Fruit fly (Drosophila melanogaster): ENCODE data around the gene jub.

jub gene

DNA sequence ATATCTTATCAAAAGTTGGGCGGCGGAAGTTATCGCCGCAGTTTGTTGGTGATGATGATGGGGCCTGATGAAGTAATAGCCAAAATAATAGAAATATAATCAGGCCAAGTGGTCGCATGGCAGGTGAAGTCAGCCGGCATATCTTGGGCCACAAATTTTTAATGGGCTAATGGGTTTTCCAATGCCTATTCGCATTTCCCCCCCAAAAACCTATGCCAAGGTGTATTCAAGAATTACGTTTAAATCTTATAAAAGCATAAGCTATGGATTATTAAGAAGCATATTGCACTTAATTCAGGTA is 12.0 kb downstream of the jub start:
- TF ChIP-seq CG17801 (GFP tag; optimal IDR thresholded peaks at IDR 0.05; ENCODE audit: partially characterized antibody) = no peak

DNA sequence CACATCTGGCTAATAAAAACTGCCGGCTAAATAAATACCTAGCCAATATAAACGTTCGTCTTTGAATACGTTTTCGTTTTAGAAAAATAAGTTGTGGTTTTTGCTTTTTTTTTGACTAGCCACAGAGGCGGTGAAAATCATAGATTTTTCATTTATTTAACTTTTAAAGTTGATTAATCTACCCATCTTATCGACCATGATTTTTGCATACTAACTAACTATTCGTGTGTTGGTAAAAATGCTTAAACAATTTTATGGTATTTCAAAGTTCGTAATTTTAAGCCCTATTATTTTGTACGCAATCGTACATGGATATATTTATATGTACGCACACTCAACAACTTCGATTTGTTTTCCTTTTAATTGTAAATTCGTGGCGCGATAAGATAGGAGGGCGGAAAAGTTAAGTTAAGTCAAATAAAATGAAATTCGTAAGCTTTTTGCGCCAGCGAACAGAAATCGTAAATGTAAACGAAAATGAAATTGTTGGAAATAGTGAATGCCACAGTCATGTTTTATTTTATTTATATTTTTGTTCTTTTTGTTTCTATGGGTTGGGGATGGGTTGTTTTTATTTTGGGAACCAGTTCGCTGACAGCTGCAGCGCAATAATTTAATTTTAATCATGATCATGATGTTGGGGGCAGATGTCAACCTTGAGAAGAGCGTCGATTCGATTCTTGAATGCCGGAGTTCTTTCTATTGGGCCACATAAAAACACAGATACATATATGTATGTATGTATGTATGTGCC is 12.5 kb downstream of the jub start:
- peak; percentile 84 for TF ChIP-seq CG17801 (GFP tag; optimal IDR thresholded peaks at IDR 0.05; ENCODE audit: partially characterized antibody)

DNA sequence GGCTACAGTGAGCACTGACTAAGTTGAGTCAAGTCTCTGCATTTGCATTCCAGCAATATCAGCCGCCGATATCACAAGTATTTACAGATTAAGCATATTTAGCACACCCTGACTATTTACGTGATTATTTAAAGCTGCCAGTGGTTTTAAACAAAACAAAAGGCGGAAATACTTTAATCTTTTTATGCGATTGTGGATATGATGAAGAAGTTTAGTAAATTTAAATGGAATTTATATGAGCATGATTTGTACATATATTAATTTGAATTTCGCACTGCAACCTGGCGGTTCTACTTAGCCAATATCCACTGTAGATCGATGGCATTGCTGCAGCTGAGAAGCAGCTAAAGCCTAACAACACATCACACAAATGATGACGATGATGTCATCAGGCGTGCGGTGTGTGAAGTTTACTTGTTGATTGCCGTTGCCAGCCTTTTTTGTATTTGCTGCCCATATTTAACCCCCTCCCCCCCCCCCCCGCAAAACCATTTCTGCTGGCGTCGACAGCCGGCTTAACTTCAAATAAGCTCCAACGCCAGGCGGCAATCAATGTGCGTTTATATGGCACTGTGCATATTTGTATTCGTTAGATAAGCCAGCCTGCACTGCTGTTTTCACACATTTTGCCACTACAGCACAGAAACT is 14.5 kb downstream of the jub start:
- TF ChIP-seq CG17801 (GFP tag; optimal IDR thresholded peaks at IDR 0.05; ENCODE audit: partially characterized antibody) = peak; percentile 28

DNA sequence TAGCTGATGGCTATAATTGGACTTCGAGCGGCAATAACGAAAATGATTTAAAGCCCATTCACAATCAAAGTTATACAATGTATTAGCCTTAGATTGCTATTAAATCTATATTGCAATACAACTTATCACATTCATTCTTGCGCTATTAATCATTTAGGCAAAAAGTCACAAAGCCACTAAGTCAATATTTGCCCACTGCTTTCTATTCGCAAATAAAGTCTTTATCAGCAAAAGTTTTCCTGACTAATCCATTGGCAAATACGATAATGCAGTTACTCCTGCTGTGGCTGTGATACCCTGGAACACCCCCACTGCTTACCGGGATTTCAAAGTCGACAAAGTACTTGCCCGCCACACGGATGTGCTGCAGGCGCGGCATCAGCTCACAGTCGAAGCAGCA is 16.1 kb downstream of the jub start:
- peak; percentile 29 for TF ChIP-seq CG17801 (GFP tag; optimal IDR thresholded peaks at IDR 0.05; ENCODE audit: partially characterized antibody)

DNA sequence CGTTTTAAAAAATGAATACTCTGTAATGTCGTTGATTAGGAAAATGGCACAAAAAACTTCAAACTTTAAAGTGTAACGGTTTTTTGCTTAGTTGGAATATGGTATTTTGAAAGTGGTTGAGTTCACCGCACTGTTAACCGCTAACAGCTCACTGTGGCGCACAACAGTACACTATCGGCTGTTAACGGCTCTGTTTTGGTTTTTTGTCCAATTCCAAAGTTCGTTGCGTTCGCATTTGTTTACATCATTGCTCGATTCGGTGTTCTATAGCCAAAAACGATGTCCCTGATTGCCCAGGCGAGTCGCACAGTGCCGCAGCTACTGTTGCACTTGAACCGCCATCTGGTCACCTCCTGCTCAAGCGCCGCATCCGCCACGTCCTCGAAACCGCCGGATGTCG is 18.6 kb downstream of the jub start, which contains the start of gene CG11095:
CG11095 (plus strand) TSS at position 205 of the 400 bp plus-strand sequence.
- no peak for TF ChIP-seq CG17801 (GFP tag; optimal IDR thresholded peaks at IDR 0.05; ENCODE audit: partially characterized antibody)

DNA sequence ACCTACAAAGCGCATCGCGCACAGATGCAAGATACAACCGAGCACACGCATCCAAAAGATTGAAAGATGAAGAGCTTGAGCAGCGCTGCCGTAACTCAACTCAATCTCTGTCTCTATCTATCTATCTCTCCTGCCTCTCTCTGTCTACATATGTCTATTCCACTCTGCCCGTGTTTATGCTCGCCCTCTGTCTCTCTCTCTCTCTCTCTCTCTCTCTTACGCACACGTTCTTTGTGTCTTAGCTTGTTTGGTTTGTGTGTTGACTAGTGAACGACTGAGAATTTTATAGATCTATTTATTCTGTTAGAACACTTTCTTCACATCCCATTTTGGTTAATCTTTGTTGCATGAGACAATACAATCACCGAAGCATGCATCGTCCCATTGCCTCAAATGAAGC is 24.6 kb downstream of the jub start:
- TF ChIP-seq CG17801 (GFP tag; optimal IDR thresholded peaks at IDR 0.05; ENCODE audit: partially characterized antibody) = no peak

DNA sequence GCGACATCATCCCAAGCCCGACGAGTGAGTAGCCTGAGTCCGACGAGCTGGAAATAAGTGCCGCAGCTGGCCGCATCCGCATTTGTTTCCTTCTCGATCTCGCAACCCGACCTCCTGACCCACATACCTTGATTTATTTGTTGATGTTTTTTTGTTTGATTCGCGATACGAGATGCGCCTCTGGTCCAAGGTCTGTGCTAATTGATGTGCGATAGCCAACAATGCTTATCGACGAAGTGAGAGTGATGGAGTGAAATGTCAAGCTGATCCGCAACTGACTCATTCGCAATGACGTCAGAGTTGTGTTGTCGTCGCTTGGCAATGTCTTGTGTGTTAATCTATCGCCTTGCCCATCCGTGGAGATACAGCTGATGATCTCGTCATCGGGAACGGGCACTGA is 25.7 kb downstream of the jub start:
- no peak for TF ChIP-seq CG17801 (GFP tag; optimal IDR thresholded peaks at IDR 0.05; ENCODE audit: partially characterized antibody)

DNA sequence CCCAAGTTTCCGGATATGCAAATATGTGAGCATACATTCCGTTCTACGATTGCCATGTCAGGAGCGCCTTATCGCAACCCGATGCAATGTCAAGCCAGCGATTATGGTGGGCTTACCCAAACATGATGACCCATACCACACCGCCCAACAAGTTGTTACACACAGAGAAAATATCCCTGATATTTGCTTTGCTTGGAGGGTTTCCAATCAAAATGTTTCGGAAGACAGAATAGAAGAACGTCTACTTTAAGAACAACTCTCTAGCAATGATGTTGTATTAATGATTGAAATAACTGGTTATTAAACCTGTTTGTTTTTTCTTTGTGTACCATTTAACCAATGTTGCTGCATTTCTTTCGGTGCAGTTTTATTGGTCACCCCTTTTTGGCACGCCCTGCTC is 29.4 kb downstream of the jub start:
- no peak for TF ChIP-seq CG17801 (GFP tag; optimal IDR thresholded peaks at IDR 0.05; ENCODE audit: partially characterized antibody)

DNA sequence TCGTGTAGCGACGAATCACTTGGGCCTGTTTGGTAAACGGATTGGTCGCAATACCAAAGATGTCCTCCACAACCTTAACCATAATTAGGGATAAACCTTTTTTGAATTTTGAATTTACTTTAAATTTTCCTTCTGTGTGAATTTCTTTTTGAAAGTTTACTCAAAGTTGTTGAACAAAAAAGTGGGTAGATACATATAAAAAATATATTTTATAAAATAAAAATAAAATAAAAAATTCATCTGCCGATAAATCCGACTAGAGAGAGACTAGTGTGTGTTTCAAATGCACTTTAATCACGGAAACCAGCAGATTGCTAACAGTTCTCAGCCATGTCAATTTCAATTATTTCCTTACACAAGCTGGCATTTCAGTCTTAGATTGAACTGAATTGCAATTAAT is 32.6 kb downstream of the jub start, which contains the start of gene CG10996:
CG10996 (minus strand) TSS at position 101 of the 400 bp plus-strand sequence.
- no peak for TF ChIP-seq CG17801 (GFP tag; optimal IDR thresholded peaks at IDR 0.05; ENCODE audit: partially characterized antibody)

DNA sequence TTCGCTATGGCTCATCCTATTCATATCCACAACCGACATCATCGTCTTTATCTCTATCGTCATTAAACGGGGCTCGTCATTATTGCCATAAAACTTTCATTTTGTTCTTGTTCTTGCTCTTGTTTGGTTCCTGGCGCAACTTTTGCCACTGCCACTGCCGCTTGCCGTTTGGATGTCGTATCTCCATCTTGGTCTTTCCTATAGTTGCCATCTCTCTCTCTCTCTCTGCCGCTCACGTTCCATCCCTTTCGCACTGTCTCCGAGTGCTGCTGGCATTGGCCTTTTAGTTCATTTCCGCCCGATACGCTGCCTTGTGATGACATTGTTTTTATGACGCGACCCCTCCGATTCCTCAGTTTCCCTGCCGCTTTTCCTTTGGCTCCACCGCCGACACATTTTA is 37.7 kb downstream of the jub start:
- TF ChIP-seq CG17801 (GFP tag; optimal IDR thresholded peaks at IDR 0.05; ENCODE audit: partially characterized antibody) = no peak

DNA sequence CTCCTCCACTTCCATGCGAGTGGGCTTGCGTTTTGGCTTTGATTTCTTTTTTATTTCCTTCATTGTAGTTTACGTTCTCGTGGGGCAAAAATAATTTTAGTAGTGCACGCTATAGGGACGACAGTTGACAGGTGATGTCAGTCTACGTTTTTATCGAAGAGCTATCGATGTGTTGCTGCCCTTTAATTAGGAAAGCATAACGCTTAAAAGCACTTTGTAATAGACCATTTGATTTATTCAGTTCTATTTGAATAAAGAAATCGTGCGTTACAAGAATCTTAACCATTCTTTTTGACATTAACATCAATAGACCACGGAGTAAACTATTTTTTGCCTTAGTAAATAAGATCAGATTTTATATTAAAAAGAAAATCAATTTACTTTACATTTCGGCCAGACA is 39.1 kb downstream of the jub start, which contains the start of gene CG10993:
CG10993 (minus strand) TSS at position 101 of the 400 bp plus-strand sequence.
- no peak for TF ChIP-seq CG17801 (GFP tag; optimal IDR thresholded peaks at IDR 0.05; ENCODE audit: partially characterized antibody)

DNA sequence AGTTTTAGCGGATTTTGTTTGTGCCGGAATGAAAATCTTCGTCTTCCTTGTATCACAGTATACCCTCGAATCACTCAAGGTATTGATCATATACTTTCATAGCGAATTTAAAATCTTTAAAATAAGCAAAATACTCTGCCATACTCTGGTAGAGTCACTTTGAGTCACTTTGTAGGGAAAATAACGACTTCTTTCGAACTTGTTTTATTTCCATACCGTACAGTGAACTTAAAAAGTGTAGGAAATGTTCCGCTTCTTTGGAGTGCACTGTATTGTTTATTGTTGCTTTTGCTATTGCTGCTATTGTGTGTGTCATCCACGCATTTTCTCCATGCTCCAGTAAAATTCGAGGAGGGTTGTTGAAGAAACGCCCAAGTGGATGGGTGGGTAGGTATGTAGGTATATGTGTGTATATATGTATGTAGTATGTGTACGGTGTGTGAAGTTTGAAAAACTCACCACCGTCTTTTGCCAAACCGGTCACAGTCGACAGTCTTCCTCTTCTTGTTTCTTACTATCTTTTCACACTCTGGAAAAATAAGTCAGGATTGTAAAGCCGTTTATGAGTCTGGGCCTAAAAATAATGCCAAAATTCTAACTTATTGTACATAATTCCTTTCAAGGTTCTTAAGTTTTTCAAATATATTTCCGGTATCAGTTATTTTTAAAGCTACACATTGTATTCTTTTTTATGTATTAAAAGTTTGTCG is 41.0 kb downstream of the jub start:
- no peak for TF ChIP-seq CG17801 (GFP tag; optimal IDR thresholded peaks at IDR 0.05; ENCODE audit: partially characterized antibody)

DNA sequence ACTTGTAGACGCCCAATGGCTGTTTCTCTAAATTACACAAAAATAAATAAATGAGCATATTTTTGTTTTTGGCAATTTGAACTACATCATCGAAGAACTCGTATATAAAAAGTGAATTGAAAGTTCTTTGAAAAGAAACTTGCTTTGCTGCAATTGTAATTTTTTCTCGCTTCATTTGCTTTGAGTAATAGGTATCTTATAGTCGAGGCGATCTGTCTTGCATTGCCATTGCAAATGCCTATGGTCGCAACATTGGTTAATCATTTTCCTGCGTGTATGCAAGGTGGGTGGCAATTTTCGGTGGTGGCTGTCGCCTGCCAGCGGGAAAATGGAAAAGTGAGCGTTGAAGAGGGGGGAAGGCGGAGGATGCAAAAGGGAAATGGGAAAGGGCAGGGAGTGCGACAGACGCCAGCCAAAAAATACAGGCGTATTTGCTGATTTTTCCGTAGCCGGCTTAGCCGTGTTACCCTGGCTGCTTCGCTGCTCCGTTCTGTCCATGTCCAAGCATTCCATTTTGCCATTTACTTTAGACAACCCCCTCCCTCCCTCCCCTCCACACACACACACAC is 42.8 kb downstream of the jub start:
- TF ChIP-seq CG17801 (GFP tag; optimal IDR thresholded peaks at IDR 0.05; ENCODE audit: partially characterized antibody) = no peak

DNA sequence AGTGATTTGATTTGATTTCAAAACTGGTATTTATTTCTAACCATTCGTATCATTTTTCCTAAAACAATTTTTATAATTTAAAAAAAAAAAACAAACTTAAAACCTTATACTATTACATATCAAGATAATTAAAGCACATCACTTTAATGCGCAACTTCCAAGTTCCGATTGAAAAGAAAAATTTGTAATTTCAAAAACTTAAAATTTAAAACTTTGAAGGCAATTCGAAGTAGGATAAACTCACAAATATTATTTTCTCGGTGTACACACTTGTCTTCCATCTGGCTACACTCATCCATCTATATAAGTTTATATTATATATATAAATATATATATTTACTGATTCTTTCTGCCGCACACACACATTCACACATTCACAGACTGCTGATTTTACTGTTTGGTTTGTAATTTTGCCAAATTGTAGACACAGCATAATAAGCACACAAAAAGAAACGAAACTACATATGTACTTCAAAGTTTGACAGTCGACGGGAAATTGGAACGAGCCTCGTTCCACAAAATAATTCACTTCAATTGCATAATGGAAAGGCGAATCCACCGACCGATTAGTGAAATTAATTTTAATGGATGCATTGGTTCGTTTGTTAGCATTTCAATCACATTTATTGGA is 44.0 kb downstream of the jub start:
- no peak for TF ChIP-seq CG17801 (GFP tag; optimal IDR thresholded peaks at IDR 0.05; ENCODE audit: partially characterized antibody)

Data from ovary, adult (tissue).